Fruit fly (Drosophila melanogaster) whole organism, prepupa: ENCODE measurements around the gene 7B2.
A peak's percentile ranks its signal among the peaks of the same experiment; 100 is the strongest.

Experiments used
- CG16779 ChIP-seq: fragments of 200-800 bp; sonication (Bioruptor generic); optimal IDR thresholded peaks from 3 replicates; lab custom pipeline; 2017; ENCODE audit warnings: missing biosample characterization, mild to moderate bottlenecking, missing genetic modification characterization
- CG3032 ChIP-seq: fragments of 200-800 bp; optimal IDR thresholded peaks from 2 replicates; lab custom pipeline; 2019; ENCODE audit warnings: missing biosample characterization, mild to moderate bottlenecking, missing genetic modification characterization, moderate library complexity
- CG3919 ChIP-seq: fragments of 200-800 bp; sonication (Bioruptor generic); optimal IDR thresholded peaks from 3 replicates; lab custom pipeline; 2016; ENCODE audit warnings: missing biosample characterization, missing genetic modification characterization
- CG6163 ChIP-seq: fragments of 200-800 bp; sonication (Bioruptor generic); IDR thresholded peaks from 3 replicates; pipeline ENCODE4 v1.3.6; 2022; ENCODE audit warnings: missing biosample characterization, missing genetic modification characterization
- CG6276 ChIP-seq: fragments of 200-800 bp; sonication (Bioruptor generic); optimal IDR thresholded peaks from 2 replicates; lab custom pipeline; 2017; ENCODE audit warnings: missing biosample characterization, mild to moderate bottlenecking, missing genetic modification characterization
- CG8319 ChIP-seq: fragments of 200-800 bp; sonication (Bioruptor generic); optimal IDR thresholded peaks from 3 replicates; lab custom pipeline; 2016; ENCODE audit warnings: missing biosample characterization, missing genetic modification characterization
- Eip75B ChIP-seq: fragments of 200-800 bp; sonication (Bioruptor generic); optimal IDR thresholded peaks from 3 replicates; lab custom pipeline; 2016; ENCODE audit warnings: missing biosample characterization, missing genetic modification characterization
- Gug ChIP-seq: fragments of 200-800 bp; sonication (Bioruptor generic); IDR thresholded peaks from 2 replicates; pipeline ENCODE4 v1.3.6; 2022; ENCODE audit warnings: missing biosample characterization, missing genetic modification characterization
- Sox102F ChIP-seq: fragments of 200-800 bp; sonication (Bioruptor generic); optimal IDR thresholded peaks from 2 replicates; lab custom pipeline; 2016; ENCODE audit warnings: missing biosample characterization, mild to moderate bottlenecking, missing genetic modification characterization
- Sox15 ChIP-seq: fragments of 200-800 bp; sonication (Bioruptor generic); optimal IDR thresholded peaks from 3 replicates; lab custom pipeline; 2016; ENCODE audit warnings: missing biosample characterization, missing genetic modification characterization
- acj6 ChIP-seq: fragments of 200-800 bp; sonication (Bioruptor generic); optimal IDR thresholded peaks from 3 replicates; lab custom pipeline; 2016; ENCODE audit warnings: missing biosample characterization, missing genetic modification characterization
- esn ChIP-seq: fragments of 200-800 bp; sonication (Bioruptor generic); optimal IDR thresholded peaks from 2 replicates; lab custom pipeline; 2016; ENCODE audit warnings: missing biosample characterization, mild to moderate bottlenecking, missing genetic modification characterization, moderate library complexity
- spab ChIP-seq: fragments of 200-800 bp; sonication (Bioruptor generic); optimal IDR thresholded peaks from 2 replicates; lab custom pipeline; 2017; ENCODE audit warnings: missing biosample characterization, mild to moderate bottlenecking, missing genetic modification characterization, missing genetic modification reagents
- svp ChIP-seq: fragments of 200-800 bp; sonication (Bioruptor generic); peaks from one replicate; lab custom pipeline; 2016; ENCODE audit warnings: missing biosample characterization, missing genetic modification characterization

dm6 chr3R:5331764-5332405 is 44.7 kb upstream of the 7B2 start:
- peak; percentile 65 for TF ChIP-seq Eip75B (GFP tag; lab: Kevin White, UChicago)
- TF ChIP-seq CG3032 (tag; lab: Kevin White, UChicago), result peak; percentile 53
- TF ChIP-seq CG3919 (GFP tag; lab: Kevin White, UChicago), result peak; percentile 53
- peak; percentile 61 for TF ChIP-seq spab (GFP tag; lab: Kevin White, UChicago)
- peak; percentile 76 for TF ChIP-seq svp (GFP tag; lab: Kevin White, UChicago)
- TF ChIP-seq acj6 (GFP tag; lab: Kevin White, UChicago), result peak; percentile 52
- peak; percentile 29; the same call in 1 of the 3 replicates for TF ChIP-seq CG6163 (GFP tag; lab: Robert Waterston, UW)
- TF ChIP-seq CG8319 (GFP tag; lab: Kevin White, UChicago), result peak; percentile 11
- peak; percentile 50 for TF ChIP-seq Sox102F (GFP tag; lab: Kevin White, UChicago)
- no peak for TF ChIP-seq CG6276 (GFP tag; lab: Kevin White, UChicago)
- TF ChIP-seq Gug (GFP tag; lab: Robert Waterston, UW), result no peak
- peak; percentile 43 for TF ChIP-seq Sox15 (GFP tag; lab: Kevin White, UChicago)
- peak; percentile 71 for TF ChIP-seq esn
- TF ChIP-seq CG16779 (tag; lab: Kevin White, UChicago), result no peak
